Fruit fly (Drosophila melanogaster): ENCODE measurements around the gene RfC3.

DNA sequence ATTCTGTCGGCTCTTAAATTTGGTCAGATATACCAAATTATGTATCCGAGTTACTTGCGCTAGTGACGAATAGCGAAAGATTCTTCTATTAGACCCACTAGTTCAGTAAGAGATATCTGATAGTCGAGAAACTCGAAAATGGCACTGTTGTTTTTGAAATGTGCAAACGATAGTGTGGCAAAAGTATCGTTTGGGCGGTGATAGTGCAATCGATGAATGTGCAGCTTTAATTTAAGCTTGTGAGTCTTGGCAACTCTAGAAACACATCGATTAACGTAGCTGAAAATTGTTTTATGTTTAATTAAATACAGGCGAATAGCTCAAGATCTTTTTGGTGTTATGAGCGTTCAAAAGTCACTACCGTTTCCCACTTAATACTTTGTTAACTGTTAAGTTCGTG lies 18.3 kb downstream of the RfC3 start, which contains the start of gene STUB1:
- no peak for TF ChIP-seq CG15710 (tag; optimal IDR thresholded peaks at IDR 0.05)
- no peak for TF ChIP-seq CG10348 (GFP tag; IDR thresholded peaks at IDR 0.05)
- TF ChIP-seq CG14655 (GFP tag; optimal IDR thresholded peaks at IDR 0.05): no peak
- no peak for TF ChIP-seq CG8159 (tag; optimal IDR thresholded peaks at IDR 0.05)
- TF ChIP-seq CG8301 (tag; optimal IDR thresholded peaks at IDR 0.05): no peak
- no peak for TF ChIP-seq Pif1B (GFP tag; optimal IDR thresholded peaks at IDR 0.05)
- no peak for TF ChIP-seq rn (GFP tag; IDR thresholded peaks at IDR 0.05)
- no peak for TF ChIP-seq CG12605 (GFP tag; IDR thresholded peaks at IDR 0.05)
- no peak for TF ChIP-seq CG17806 (tag; optimal IDR thresholded peaks at IDR 0.05)
- no peak for TF ChIP-seq CG32121 (GFP tag; IDR thresholded peaks at IDR 0.05)
- TF ChIP-seq CG34367 (tag; optimal IDR thresholded peaks at IDR 0.05): no peak
- no peak for TF ChIP-seq CG13204 (GFP tag; optimal IDR thresholded peaks at IDR 0.05)
